Fruit fly (Drosophila melanogaster): ENCODE results near the gene Nhe1.

Gene Nhe1

dm6 chr2L:116388-116787, 9.9 kb upstream of the Nhe1 start, which contains the start of gene CG13694:
CG13694 (minus strand) TSS chr2L:116488.
- no peak for TF ChIP-seq lola (GFP tag; optimal IDR thresholded peaks at IDR 0.05)
- no peak for TF ChIP-seq Sp1 (GFP tag; optimal IDR thresholded peaks at IDR 0.05)
- no peak for TF ChIP-seq Vsx2 (GFP tag; optimal IDR thresholded peaks at IDR 0.05; ENCODE audit: partially characterized antibody)
- peak; percentile 63 for TF ChIP-seq Dfd (GFP tag; optimal IDR thresholded peaks at IDR 0.05)

- TF ChIP-seq fru (GFP tag; optimal IDR thresholded peaks at IDR 0.05): no peak
- no peak for TF ChIP-seq CrebA (GFP tag; optimal IDR thresholded peaks at IDR 0.05; ENCODE audit: borderline replicate concordance)
- no peak for TF ChIP-seq foxo (GFP tag; optimal IDR thresholded peaks at IDR 0.05)
- TF ChIP-seq Rel (GFP tag; optimal IDR thresholded peaks at IDR 0.05): no peak
- peak; percentile 2 for TF ChIP-seq Rel (tag; optimal IDR thresholded peaks at IDR 0.05)
- no peak for TF ChIP-seq lola (GFP tag; optimal IDR thresholded peaks at IDR 0.05)
- TF ChIP-seq tai (GFP tag; optimal IDR thresholded peaks at IDR 0.05): no peak
- no peak for TF ChIP-seq dmrt93B (GFP tag; optimal IDR thresholded peaks at IDR 0.05)
- no peak for TF ChIP-seq Myc (optimal IDR thresholded peaks at IDR 0.05)
- no peak for TF ChIP-seq Mio (GFP tag; optimal IDR thresholded peaks at IDR 0.05)
- no peak for TF ChIP-seq Jra (GFP tag; optimal IDR thresholded peaks at IDR 0.05)
- TF ChIP-seq dsf (GFP tag; optimal IDR thresholded peaks at IDR 0.05; ENCODE audit: borderline replicate concordance): no peak
- no peak for TF ChIP-seq Sp1 (GFP tag; optimal IDR thresholded peaks at IDR 0.05)
- no peak for TF ChIP-seq Dfd (GFP tag; optimal IDR thresholded peaks at IDR 0.05)
- no peak for TF ChIP-seq N (GFP tag; optimal IDR thresholded peaks at IDR 0.05)
- TF ChIP-seq Vsx2 (GFP tag; optimal IDR thresholded peaks at IDR 0.05; ENCODE audit: partially characterized antibody): no peak
- peak; percentile 12 for TF ChIP-seq Hnf4 (GFP tag; optimal IDR thresholded peaks at IDR 0.05)
- no peak for TF ChIP-seq dl (GFP tag; optimal IDR thresholded peaks at IDR 0.05; ENCODE audit: insufficient read depth in 1 of 2, partially characterized antibody in 2 of 2)
Measured at dm6 chr2L:114429-114828, 7.9 kb upstream of the Nhe1 start, which contains the start of gene ND-15. ND-15 (plus strand) TSS chr2L:114726.

dm6 chr2L:110046-110445, 3.5 kb upstream of the Nhe1 start:
- TF ChIP-seq jim (GFP tag; optimal IDR thresholded peaks at IDR 0.05) (no peak), usp (GFP tag; optimal IDR thresholded peaks at IDR 0.05) (no peak), GATAd (GFP tag; optimal IDR thresholded peaks at IDR 0.05) (no peak), lola (GFP tag; optimal IDR thresholded peaks at IDR 0.05) (no peak), dmrt93B (GFP tag; optimal IDR thresholded peaks at IDR 0.05) (no peak), Sp1 (GFP tag; optimal IDR thresholded peaks at IDR 0.05) (no peak), br (GFP tag; optimal IDR thresholded peaks at IDR 0.05) (no peak), Mio (GFP tag; optimal IDR thresholded peaks at IDR 0.05) (no peak), Abd-B (GFP tag; optimal IDR thresholded peaks at IDR 0.05) (no peak), foxo (GFP tag; optimal IDR thresholded peaks at IDR 0.05) (no peak), woc (GFP tag; optimal IDR thresholded peaks at IDR 0.05) (no peak), CrebA (GFP tag; optimal IDR thresholded peaks at IDR 0.05; ENCODE audit: borderline replicate concordance) (no peak), OdsH (GFP tag; optimal IDR thresholded peaks at IDR 0.05) (no peak), Dif (GFP tag; optimal IDR thresholded peaks at IDR 0.05; ENCODE audit: partially characterized antibody) (no peak), HLH106 (tag; optimal IDR thresholded peaks at IDR 0.05) (no peak), Vsx2 (GFP tag; optimal IDR thresholded peaks at IDR 0.05; ENCODE audit: partially characterized antibody) (no peak), Hnf4 (GFP tag; optimal IDR thresholded peaks at IDR 0.05) (no peak), h (GFP tag; optimal IDR thresholded peaks at IDR 0.05) (no peak), tai (GFP tag; optimal IDR thresholded peaks at IDR 0.05) (no peak), rgr (GFP tag; optimal IDR thresholded peaks at IDR 0.05) (no peak)

- TF ChIP-seq dmrt93B (GFP tag; optimal IDR thresholded peaks at IDR 0.05) (no peak), pan (optimal IDR thresholded peaks at IDR 0.05) (no peak), fru (GFP tag; optimal IDR thresholded peaks at IDR 0.05) (no peak), dl (GFP tag; optimal IDR thresholded peaks at IDR 0.05; ENCODE audit: insufficient read depth in 1 of 2, partially characterized antibody in 2 of 2) (peak in 1 of 2 experiments; percentile 44), Hnf4 (GFP tag; optimal IDR thresholded peaks at IDR 0.05) (no peak), psq (GFP tag; optimal IDR thresholded peaks at IDR 0.05) (no peak), lola (GFP tag; optimal IDR thresholded peaks at IDR 0.05) (no peak), usp (GFP tag; optimal IDR thresholded peaks at IDR 0.05) (no peak), sage (GFP tag; optimal IDR thresholded peaks at IDR 0.05) (no peak), Rel (GFP tag; optimal IDR thresholded peaks at IDR 0.05) (no peak), Rel (tag; optimal IDR thresholded peaks at IDR 0.05) (peak; percentile 62)
Measured at dm6 chr2L:109098-109799, 2.7 kb upstream of the Nhe1 start.
